Fruit fly (Drosophila melanogaster) whole organism, embryonic: Measurements from ENCODE around the gene DEF8.

Source experiments
- Asciz ChIP-seq: fragments of 200-800 bp; sonication (Bioruptor generic); optimal IDR thresholded peaks from 2 replicates; lab custom pipeline; 2017; ENCODE audit warnings: missing biosample characterization, mild to moderate bottlenecking, missing genetic modification characterization, missing genetic modification reagents
- B-H2 ChIP-seq: fragments of 200-800 bp; sonication (Bioruptor generic); optimal IDR thresholded peaks from 2 replicates; lab custom pipeline; 2018; ENCODE audit warnings: missing biosample characterization, mild to moderate bottlenecking, missing genetic modification characterization
- Bdp1 ChIP-seq: fragments of 200-800 bp; sonication (Bioruptor generic); optimal IDR thresholded peaks from 3 replicates; lab custom pipeline; 2016; ENCODE audit warnings: missing biosample characterization, missing genetic modification characterization
- Bgb ChIP-seq: fragments of 200-800 bp; sonication (Bioruptor generic); IDR thresholded peaks from 2 replicates; pipeline ENCODE4 v1.3.6; 2022; ENCODE audit warnings: missing biosample characterization, missing genetic modification characterization; ENCODE audit not compliant: partially characterized antibody
- CG10274 ChIP-seq: fragments of 200-800 bp; sonication (Bioruptor generic); optimal IDR thresholded peaks from 3 replicates; lab custom pipeline; 2017; ENCODE audit warnings: missing biosample characterization, mild to moderate bottlenecking, missing genetic modification characterization
- CG11398 ChIP-seq: fragments of 200-800 bp; sonication (Bioruptor generic); optimal IDR thresholded peaks from 2 replicates; lab custom pipeline; 2016; ENCODE audit warnings: missing biosample characterization, missing genetic modification characterization
- CG12219 ChIP-seq: fragments of 200-800 bp; sonication (Bioruptor generic); optimal IDR thresholded peaks from 3 replicates; lab custom pipeline; 2018; ENCODE audit warnings: missing biosample characterization, mild to moderate bottlenecking, missing genetic modification characterization
- CG13287 ChIP-seq: fragments of 200-800 bp; sonication (Bioruptor generic); IDR thresholded peaks from 2 replicates; pipeline ENCODE4 v1.3.6; 2022; ENCODE audit warnings: missing biosample characterization, missing genetic modification characterization; ENCODE audit not compliant: partially characterized antibody
- CG13624 ChIP-seq: fragments of 200-800 bp; sonication (Bioruptor generic); optimal IDR thresholded peaks from 2 replicates; lab custom pipeline; 2016; ENCODE audit warnings: missing biosample characterization, missing genetic modification characterization
- CG16863 ChIP-seq: fragments of 200-800 bp; sonication (Bioruptor generic); optimal IDR thresholded peaks from 3 replicates; lab custom pipeline; 2016; ENCODE audit warnings: missing biosample characterization, missing genetic modification characterization
- CG18764 ChIP-seq: fragments of 200-800 bp; sonication (Bioruptor generic); optimal IDR thresholded peaks from 3 replicates; lab custom pipeline; 2016; ENCODE audit warnings: missing biosample characterization, missing genetic modification characterization
- CG31388 ChIP-seq: fragments of 200-800 bp; sonication (Bioruptor generic); optimal IDR thresholded peaks from 2 replicates; lab custom pipeline; 2016; ENCODE audit warnings: missing biosample characterization, missing genetic modification characterization
- CG31441 ChIP-seq: fragments of 200-800 bp; sonication (Bioruptor generic); IDR thresholded peaks from 2 replicates; pipeline ENCODE4 v1.3.6; 2022; ENCODE audit warnings: missing biosample characterization, missing genetic modification characterization
- CG3995 ChIP-seq: fragments of 200-800 bp; sonication (Bioruptor generic); optimal IDR thresholded peaks from 3 replicates; lab custom pipeline; 2016; ENCODE audit warnings: missing biosample characterization, missing genetic modification characterization
- CG4360 ChIP-seq: fragments of 200-800 bp; sonication (Bioruptor generic); IDR thresholded peaks from 2 replicates; pipeline ENCODE4 v1.3.6; 2022; ENCODE audit warnings: missing biosample characterization, missing genetic modification characterization
- CG4424 ChIP-seq: fragments of 200-800 bp; sonication (Bioruptor generic); optimal IDR thresholded peaks from 3 replicates; lab custom pipeline; 2016; ENCODE audit warnings: missing biosample characterization, missing genetic modification characterization
- CG6272 ChIP-seq: fragments of 200-800 bp; sonication (Bioruptor generic); IDR thresholded peaks from 2 replicates; pipeline ENCODE4 v1.3.6; 2022; ENCODE audit warnings: missing biosample characterization, missing genetic modification characterization
- CG6683 ChIP-seq: fragments of 200-800 bp; sonication (Bioruptor generic); optimal IDR thresholded peaks from 2 replicates; lab custom pipeline; 2017; ENCODE audit warnings: missing biosample characterization, mild to moderate bottlenecking, missing genetic modification characterization, missing genetic modification reagents
- CG7786 ChIP-seq: fragments of 200-800 bp; sonication (Bioruptor generic); optimal IDR thresholded peaks from 2 replicates; lab custom pipeline; 2016; ENCODE audit warnings: missing biosample characterization, missing genetic modification characterization
- Dref ChIP-seq: fragments of 200-800 bp; sonication (Bioruptor generic); IDR thresholded peaks from 2 replicates; pipeline ENCODE4 v1.3.6; 2022; ENCODE audit warnings: missing biosample characterization, missing genetic modification characterization
- Ets65A ChIP-seq: fragments of 200-800 bp; sonication (Bioruptor generic); peaks from one replicate; lab custom pipeline; 2016; ENCODE audit warnings: missing biosample characterization, missing genetic modification characterization
- Gsc ChIP-seq: fragments of 200-800 bp; sonication (Bioruptor generic); IDR thresholded peaks from 2 replicates; pipeline ENCODE4 v1.3.6; 2022; ENCODE audit warnings: missing biosample characterization, missing genetic modification characterization
- HLH4C ChIP-seq: fragments of 200-800 bp; sonication (Bioruptor generic); IDR thresholded peaks from 3 replicates; pipeline ENCODE4 v1.3.6; 2022; ENCODE audit warnings: missing biosample characterization, missing genetic modification characterization; ENCODE audit not compliant: partially characterized antibody
- Hand ChIP-seq: fragments of 200-800 bp; sonication (Bioruptor generic); optimal IDR thresholded peaks from 2 replicates; lab custom pipeline; 2017; ENCODE audit warnings: mild to moderate bottlenecking, missing biosample characterization, missing genetic modification reagents, missing genetic modification characterization
- Lhr ChIP-seq: fragments of 200-800 bp; sonication (Bioruptor generic); optimal IDR thresholded peaks from 3 replicates; lab custom pipeline; 2017; ENCODE audit warnings: mild to moderate bottlenecking, missing biosample characterization, missing genetic modification reagents, missing genetic modification characterization
- Lim3 ChIP-seq: fragments of 200-800 bp; sonication (Bioruptor generic); IDR thresholded peaks from 2 replicates; pipeline ENCODE4 v1.3.6; 2022; ENCODE audit warnings: missing biosample characterization, missing genetic modification characterization
- Neu2 ChIP-seq: fragments of 200-800 bp; sonication (Bioruptor generic); optimal IDR thresholded peaks from 3 replicates; lab custom pipeline; 2016; ENCODE audit warnings: missing biosample characterization, missing genetic modification characterization, borderline replicate concordance
- Oli ChIP-seq: fragments of 200-800 bp; sonication (Bioruptor generic); optimal IDR thresholded peaks from 2 replicates; lab custom pipeline; 2018; ENCODE audit warnings: missing biosample characterization, mild to moderate bottlenecking, missing genetic modification characterization, moderate library complexity
- PHDP ChIP-seq: fragments of 200-800 bp; sonication (Bioruptor generic); optimal IDR thresholded peaks from 3 replicates; lab custom pipeline; 2018; ENCODE audit warnings: missing biosample characterization, mild to moderate bottlenecking, missing genetic modification characterization, moderate library complexity
- bigmax ChIP-seq: fragments of 200-800 bp; sonication (Bioruptor generic); optimal IDR thresholded peaks from 2 replicates; lab custom pipeline; 2018; ENCODE audit warnings: missing biosample characterization, mild to moderate bottlenecking, missing genetic modification characterization
- bsh ChIP-seq, 2 experiments: fragments of 200-800 bp; sonication (Bioruptor generic); optimal IDR thresholded peaks; 2 replicates each; lab custom pipeline; 2017 to 2018; ENCODE audit warnings: mild to moderate bottlenecking in 2 of 2, missing biosample characterization in 2 of 2, missing genetic modification characterization in 2 of 2, moderate library complexity in 1 of 2
- cas ChIP-seq: fragments of 200-800 bp; sonication (Bioruptor generic); IDR thresholded peaks from 2 replicates; pipeline ENCODE4 v1.3.6; 2022; ENCODE audit warnings: missing biosample characterization, missing genetic modification characterization
- chif ChIP-seq, 2 experiments: fragments of 200-800 bp; sonication (Bioruptor generic); optimal IDR thresholded peaks; 3 replicates each; lab custom pipeline; 2016; ENCODE audit warnings: missing biosample characterization in 2 of 2, missing genetic modification characterization in 2 of 2
- gce ChIP-seq: fragments of 200-800 bp; sonication (Bioruptor generic); IDR thresholded peaks from 3 replicates; pipeline ENCODE4 v1.3.6; 2022; ENCODE audit warnings: missing biosample characterization, missing genetic modification characterization
- gfzf ChIP-seq: fragments of 200-800 bp; sonication (Bioruptor generic); optimal IDR thresholded peaks from 2 replicates; lab custom pipeline; 2016; ENCODE audit warnings: missing biosample characterization, mild to moderate bottlenecking, missing genetic modification characterization, moderate library complexity
- her ChIP-seq: fragments of 200-800 bp; sonication (Bioruptor generic); optimal IDR thresholded peaks from 2 replicates; lab custom pipeline; 2016; ENCODE audit warnings: missing biosample characterization, missing genetic modification characterization
- hth ChIP-seq: fragments of >200 bp; optimal IDR thresholded peaks from 2 replicates; lab custom pipeline; 2017; ENCODE audit warnings: inconsistent platforms
- jumu ChIP-seq: fragments of 200-800 bp; sonication (Bioruptor generic); optimal IDR thresholded peaks from 3 replicates; lab custom pipeline; 2016; ENCODE audit warnings: missing biosample characterization, missing genetic modification characterization
- lilli ChIP-seq: fragments of 200-800 bp; sonication (Bioruptor generic); optimal IDR thresholded peaks from 3 replicates; lab custom pipeline; 2016; ENCODE audit warnings: missing biosample characterization, missing genetic modification characterization
- pita ChIP-seq: fragments of 200-800 bp; sonication (Bioruptor generic); optimal IDR thresholded peaks from 2 replicates; lab custom pipeline; 2017; ENCODE audit warnings: missing biosample characterization, mild to moderate bottlenecking, missing genetic modification characterization
- psq ChIP-seq: fragments of 200-800 bp; sonication (Bioruptor generic); optimal IDR thresholded peaks from 2 replicates; lab custom pipeline; 2017; ENCODE audit warnings: missing biosample characterization, missing genetic modification characterization
- row ChIP-seq: fragments of 200-800 bp; sonication (Bioruptor generic); IDR thresholded peaks from 3 replicates; pipeline ENCODE4 v1.3.6; 2022; ENCODE audit warnings: missing biosample characterization, missing genetic modification characterization
- sc ChIP-seq, 3 experiments: fragments of >200 bp in 2 of 3; fragments of 200-800 bp in 1 of 3; sonication (Bioruptor generic) in 1 of 3; optimal IDR thresholded peaks; 2 replicates in 2 of 3; 3 replicates in 1 of 3; lab custom pipeline; 2017; ENCODE audit warnings: mild to moderate bottlenecking in 1 of 3, missing biosample characterization in 1 of 3, missing genetic modification characterization in 1 of 3, missing genetic modification reagents in 1 of 3
- sisA ChIP-seq: fragments of 200-800 bp; sonication (Bioruptor generic); IDR thresholded peaks from 2 replicates; pipeline ENCODE4 v1.3.6; 2022; ENCODE audit warnings: missing biosample characterization, missing genetic modification characterization
- slou ChIP-seq: fragments of 200-800 bp; sonication (Bioruptor generic); optimal IDR thresholded peaks from 3 replicates; lab custom pipeline; 2016; ENCODE audit warnings: missing biosample characterization, missing genetic modification characterization
- sob ChIP-seq: fragments of 200-800 bp; sonication (Bioruptor generic); IDR thresholded peaks from 2 replicates; pipeline ENCODE4 v1.3.6; 2022; ENCODE audit warnings: missing biosample characterization, missing genetic modification characterization
- sqz ChIP-seq: fragments of 200-800 bp; sonication (Bioruptor generic); optimal IDR thresholded peaks from 3 replicates; lab custom pipeline; 2018; ENCODE audit warnings: missing biosample characterization, mild to moderate bottlenecking, missing genetic modification characterization
- tin ChIP-seq: fragments of 200-800 bp; sonication (Bioruptor generic); optimal IDR thresholded peaks from 3 replicates; lab custom pipeline; 2016; ENCODE audit warnings: missing biosample characterization, missing genetic modification characterization

DEF8 gene

dm6 chr3L:12145709-12146694 lies 14.1 kb downstream of the DEF8 start, which contains the start of the genes eIF3l and Nrx-IV (continued):
- TF ChIP-seq CG4360 (GFP tag; lab: Robert Waterston, UW): 0 out of 2 replicates have a peak, but pooled peaks have one; percentile 6
- TF ChIP-seq gce (GFP tag; lab: Robert Waterston, UW): no peak
- peak; percentile 88 for TF ChIP-seq bigmax
- TF ChIP-seq CG16863 (GFP tag; lab: Kevin White, UChicago): no peak
- no peak for TF ChIP-seq CG10274 (GFP tag; lab: Kevin White, UChicago)
- no peak for TF ChIP-seq chif (GFP tag; optimal IDR thresholded peaks at IDR 0.05; lab: Kevin White, UChicago)
- TF ChIP-seq CG12219 (GFP tag; lab: Kevin White, UChicago): no peak
- TF ChIP-seq psq (GFP tag; lab: Kevin White, UChicago): no peak
- peak; percentile 63 for TF ChIP-seq Dref (GFP tag; lab: Robert Waterston, UW)
- no peak for TF ChIP-seq Gsc
- no peak for TF ChIP-seq Oli (tag; lab: Kevin White, UChicago)
- peak; percentile 40; the same call in 1 of the 2 replicates for TF ChIP-seq Bgb
- TF ChIP-seq bsh (GFP tag; optimal IDR thresholded peaks at IDR 0.05; lab: Kevin White, UChicago): no peak
- peak; percentile 72 for TF ChIP-seq CG13287
- TF ChIP-seq CG31388 (GFP tag; lab: Kevin White, UChicago): no peak
- TF ChIP-seq Neu2: no peak
- TF ChIP-seq Asciz: no peak
- no peak for TF ChIP-seq Hand (GFP tag; lab: Kevin White, UChicago)
- TF ChIP-seq tin (GFP tag; lab: Kevin White, UChicago): no peak
- peak; percentile 57; the same call in 2 of the 3 replicates for TF ChIP-seq row
- TF ChIP-seq her (GFP tag; lab: Kevin White, UChicago): no peak
- no peak for TF ChIP-seq CG6683
- no peak for TF ChIP-seq pita (GFP tag; lab: Kevin White, UChicago)
- TF ChIP-seq cas (GFP tag; lab: Robert Waterston, UW): no peak
- no peak for TF ChIP-seq hth
- no peak for TF ChIP-seq CG4424 (GFP tag; lab: Kevin White, UChicago)
- TF ChIP-seq gfzf (GFP tag; lab: Kevin White, UChicago): peak; percentile 81
- no peak for TF ChIP-seq sc (optimal IDR thresholded peaks at IDR 0.05; lab: Kevin White, UChicago)
- TF ChIP-seq sc (GFP tag; optimal IDR thresholded peaks at IDR 0.05; lab: Kevin White, UChicago): no peak
- no peak for TF ChIP-seq CG11398
- no peak for TF ChIP-seq CG7786 (GFP tag; lab: Kevin White, UChicago)
- no peak for TF ChIP-seq B-H2 (GFP tag; lab: Kevin White, UChicago)
- no peak for TF ChIP-seq jumu (GFP tag; lab: Kevin White, UChicago)
- TF ChIP-seq CG31441 (GFP tag; lab: Robert Waterston, UW): no peak
- TF ChIP-seq CG13624 (GFP tag; lab: Kevin White, UChicago): no peak
- TF ChIP-seq CG18764: no peak
- no peak for TF ChIP-seq sisA
- TF ChIP-seq lilli (GFP tag; lab: Kevin White, UChicago): no peak
- TF ChIP-seq HLH4C: peak; percentile 69
- no peak for TF ChIP-seq CG6272 (GFP tag; lab: Robert Waterston, UW)
- TF ChIP-seq PHDP (tag; lab: Kevin White, UChicago): no peak
- no peak for TF ChIP-seq sqz (GFP tag; lab: Kevin White, UChicago)
- no peak for TF ChIP-seq Ets65A
- TF ChIP-seq Bdp1 (GFP tag; lab: Kevin White, UChicago): no peak
- TF ChIP-seq CG3995 (GFP tag; lab: Kevin White, UChicago): peak; percentile 69
- TF ChIP-seq sob (GFP tag; lab: Robert Waterston, UW): no peak
- TF ChIP-seq Lim3 (GFP tag; lab: Robert Waterston, UW): no peak
- TF ChIP-seq slou (GFP tag; lab: Kevin White, UChicago): no peak
- no peak for TF ChIP-seq Lhr (GFP tag; lab: Kevin White, UChicago)
